Fruit fly (Drosophila melanogaster) whole organism, embryonic: ENCODE data around the gene CG10508.

Experiments
- CG10274 ChIP-seq: fragments of 200-800 bp; sonication (Bioruptor generic); optimal IDR thresholded peaks from 3 replicates; lab custom pipeline; 2017; ENCODE audit warnings: missing biosample characterization, mild to moderate bottlenecking, missing genetic modification characterization
- CG12071 ChIP-seq: fragments of 200-800 bp; sonication (Bioruptor generic); optimal IDR thresholded peaks from 3 replicates; lab custom pipeline; 2018; ENCODE audit warnings: missing biosample characterization, mild to moderate bottlenecking, missing genetic modification characterization
- CG12155 ChIP-seq: fragments of 200-800 bp; sonication (Bioruptor generic); optimal IDR thresholded peaks from 3 replicates; lab custom pipeline; 2016; ENCODE audit warnings: missing biosample characterization, missing genetic modification characterization
- CG16813 ChIP-seq: fragments of 200-800 bp; sonication (Bioruptor generic); IDR thresholded peaks from 3 replicates; pipeline ENCODE4 v1.3.6; 2022; ENCODE audit warnings: missing biosample characterization, missing genetic modification characterization; ENCODE audit not compliant: partially characterized antibody
- CG16863 ChIP-seq: fragments of 200-800 bp; sonication (Bioruptor generic); optimal IDR thresholded peaks from 3 replicates; lab custom pipeline; 2016; ENCODE audit warnings: missing biosample characterization, missing genetic modification characterization
- CG18619 ChIP-seq: fragments of 200-800 bp; sonication (Bioruptor generic); optimal IDR thresholded peaks from 3 replicates; lab custom pipeline; 2017; ENCODE audit warnings: missing biosample characterization, mild to moderate bottlenecking, missing genetic modification characterization
- CG2199 ChIP-seq: fragments of 200-800 bp; sonication (Bioruptor generic); IDR thresholded peaks from 3 replicates; pipeline ENCODE4 v1.3.6; 2022; ENCODE audit warnings: missing biosample characterization, missing genetic modification characterization
- CG2712 ChIP-seq: fragments of 200-800 bp; optimal IDR thresholded peaks from 3 replicates; lab custom pipeline; 2019; ENCODE audit warnings: missing biosample characterization, mild to moderate bottlenecking, missing genetic modification characterization, moderate library complexity
- CG32767 ChIP-seq: fragments of 200-800 bp; sonication (Bioruptor generic); IDR thresholded peaks from 2 replicates; pipeline ENCODE4 v1.3.6; 2022; ENCODE audit warnings: missing biosample characterization, missing genetic modification characterization
- CG3995 ChIP-seq: fragments of 200-800 bp; sonication (Bioruptor generic); optimal IDR thresholded peaks from 3 replicates; lab custom pipeline; 2016; ENCODE audit warnings: missing biosample characterization, missing genetic modification characterization
- CG4360 ChIP-seq: fragments of 200-800 bp; sonication (Bioruptor generic); IDR thresholded peaks from 2 replicates; pipeline ENCODE4 v1.3.6; 2022; ENCODE audit warnings: missing biosample characterization, missing genetic modification characterization
- CG4424 ChIP-seq: fragments of 200-800 bp; sonication (Bioruptor generic); optimal IDR thresholded peaks from 3 replicates; lab custom pipeline; 2016; ENCODE audit warnings: missing biosample characterization, missing genetic modification characterization
- CG4730 ChIP-seq: fragments of 200-800 bp; sonication (Bioruptor generic); IDR thresholded peaks from 2 replicates; pipeline ENCODE4 v1.3.6; 2022; ENCODE audit warnings: missing biosample characterization, missing genetic modification characterization
- CG8290 ChIP-seq, 3 experiments: fragments of 200-800 bp; sonication (Bioruptor generic); optimal IDR thresholded peaks; 2 replicates each; lab custom pipeline; 2016 to 2019; ENCODE audit warnings: missing biosample characterization in 3 of 3, missing genetic modification characterization in 3 of 3, mild to moderate bottlenecking in 2 of 3, moderate library complexity in 1 of 3
- CG9797 ChIP-seq: fragments of 200-800 bp; sonication (Bioruptor generic); optimal IDR thresholded peaks from 3 replicates; lab custom pipeline; 2018; ENCODE audit warnings: missing biosample characterization, mild to moderate bottlenecking, missing genetic modification characterization
- D19B ChIP-seq: fragments of 200-800 bp; sonication (Bioruptor generic); optimal IDR thresholded peaks from 2 replicates; lab custom pipeline; 2017; ENCODE audit warnings: missing biosample characterization, mild to moderate bottlenecking, missing genetic modification characterization
- Dll ChIP-seq: fragments of 200-800 bp; sonication (Bioruptor generic); IDR thresholded peaks from 4 replicates; pipeline ENCODE4 v1.3.6; 2022; ENCODE audit warnings: missing biosample characterization, missing genetic modification characterization; ENCODE audit not compliant: partially characterized antibody
- Doc3 ChIP-seq: fragments of 200-800 bp; sonication (Bioruptor generic); IDR thresholded peaks from 3 replicates; pipeline ENCODE4 v1.3.6; 2022; ENCODE audit warnings: missing biosample characterization, missing genetic modification characterization; ENCODE audit not compliant: partially characterized antibody
- E2f2 ChIP-seq: fragments of 200-800 bp; sonication (Bioruptor generic); IDR thresholded peaks from 2 replicates; pipeline ENCODE4 v1.3.6; 2022; ENCODE audit warnings: missing biosample characterization, missing genetic modification characterization
- HLHmδ ChIP-seq: fragments of 200-800 bp; sonication (Bioruptor generic); optimal IDR thresholded peaks from 2 replicates; lab custom pipeline; 2018; ENCODE audit warnings: missing biosample characterization, mild to moderate bottlenecking, missing genetic modification characterization, moderate library complexity
- HmgZ ChIP-seq: fragments of 200-800 bp; sonication (Bioruptor generic); optimal IDR thresholded peaks from 2 replicates; lab custom pipeline; 2018; ENCODE audit warnings: missing biosample characterization, mild to moderate bottlenecking, missing genetic modification characterization
- Hr78 ChIP-seq, 2 experiments: fragments of 200-800 bp in 1 of 2; fragments of >200 bp in 1 of 2; sonication (Bioruptor generic) in 1 of 2; optimal IDR thresholded peaks; 2 replicates each; lab custom pipeline; 2017 to 2019; ENCODE audit warnings: missing biosample characterization in 2 of 2, missing genetic modification characterization in 2 of 2, mild to moderate bottlenecking in 1 of 2, moderate library complexity in 1 of 2
- Jarid2 ChIP-seq: fragments of 200-800 bp; sonication (Bioruptor generic); optimal IDR thresholded peaks from 3 replicates; lab custom pipeline; 2017; ENCODE audit warnings: mild to moderate bottlenecking, missing biosample characterization, missing genetic modification reagents, missing genetic modification characterization
- Lhr ChIP-seq: fragments of 200-800 bp; sonication (Bioruptor generic); optimal IDR thresholded peaks from 3 replicates; lab custom pipeline; 2017; ENCODE audit warnings: mild to moderate bottlenecking, missing biosample characterization, missing genetic modification reagents, missing genetic modification characterization
- Max ChIP-seq: fragments of 200-800 bp; sonication (Bioruptor generic); optimal IDR thresholded peaks from 2 replicates; lab custom pipeline; 2016; ENCODE audit warnings: missing biosample characterization, mild to moderate bottlenecking, missing genetic modification characterization
- Med ChIP-seq: fragments of 200-800 bp; sonication (Bioruptor generic); peaks from one replicate; lab custom pipeline; 2016; ENCODE audit warnings: missing biosample characterization, missing genetic modification characterization, mild to moderate bottlenecking, inconsistent platforms, moderate library complexity
- Nf-YB ChIP-seq: fragments of 200-800 bp; sonication (Bioruptor generic); optimal IDR thresholded peaks from 3 replicates; lab custom pipeline; 2019; ENCODE audit warnings: missing biosample characterization, mild to moderate bottlenecking, missing genetic modification characterization, moderate library complexity
- Oaz ChIP-seq: fragments of 200-800 bp; sonication (Bioruptor generic); IDR thresholded peaks from 2 replicates; pipeline ENCODE4 v1.3.6; 2022; ENCODE audit warnings: missing biosample characterization, missing genetic modification characterization
- Opbp ChIP-seq: fragments of 200-800 bp; sonication (Bioruptor generic); IDR thresholded peaks from 3 replicates; pipeline ENCODE4 v1.3.6; 2022; ENCODE audit warnings: missing biosample characterization, missing genetic modification characterization; ENCODE audit not compliant: partially characterized antibody
- abd-A ChIP-seq: fragments of 200-800 bp; sonication (Bioruptor generic); optimal IDR thresholded peaks from 3 replicates; lab custom pipeline; 2019; ENCODE audit warnings: missing biosample characterization, mild to moderate bottlenecking, missing genetic modification characterization, moderate library complexity
- ash1 ChIP-seq: fragments of 200-800 bp; sonication (Bioruptor generic); optimal IDR thresholded peaks from 2 replicates; lab custom pipeline; 2018; ENCODE audit warnings: missing biosample characterization, mild to moderate bottlenecking, missing genetic modification characterization
- br ChIP-seq: fragments of >200 bp; optimal IDR thresholded peaks from 2 replicates; lab custom pipeline; 2017
- chm ChIP-seq: fragments of 200-800 bp; sonication (Bioruptor generic); IDR thresholded peaks from 2 replicates; pipeline ENCODE4 v1.3.6; 2022; ENCODE audit warnings: missing biosample characterization, missing genetic modification characterization
- dm ChIP-seq: fragments of 200-800 bp; sonication (Bioruptor generic); optimal IDR thresholded peaks from 3 replicates; lab custom pipeline; 2016; ENCODE audit warnings: missing biosample characterization, missing genetic modification characterization
- ems ChIP-seq: fragments of 200-800 bp; sonication (Bioruptor generic); optimal IDR thresholded peaks from 3 replicates; lab custom pipeline; 2016; ENCODE audit warnings: missing biosample characterization, missing genetic modification characterization
- fu2 ChIP-seq: fragments of 200-800 bp; sonication (Bioruptor generic); optimal IDR thresholded peaks from 2 replicates; lab custom pipeline; 2016; ENCODE audit warnings: missing biosample characterization, missing genetic modification characterization
- inv ChIP-seq: fragments of 200-800 bp; sonication (Bioruptor generic); IDR thresholded peaks from 2 replicates; pipeline ENCODE4 v1.3.6; 2022; ENCODE audit warnings: missing biosample characterization, missing genetic modification characterization; ENCODE audit not compliant: partially characterized antibody
- jumu ChIP-seq: fragments of 200-800 bp; sonication (Bioruptor generic); optimal IDR thresholded peaks from 3 replicates; lab custom pipeline; 2016; ENCODE audit warnings: missing biosample characterization, missing genetic modification characterization
- lmd ChIP-seq: fragments of 200-800 bp; sonication (Bioruptor generic); IDR thresholded peaks from 2 replicates; pipeline ENCODE4 v1.3.6; 2022; ENCODE audit warnings: missing biosample characterization, missing genetic modification characterization
- nerfin-1 ChIP-seq: fragments of 200-800 bp; sonication (Bioruptor generic); optimal IDR thresholded peaks from 3 replicates; lab custom pipeline; 2019; ENCODE audit warnings: missing biosample characterization, mild to moderate bottlenecking, missing genetic modification characterization, moderate library complexity
- nerfin-2 ChIP-seq: fragments of 200-800 bp; sonication (Bioruptor generic); IDR thresholded peaks from 2 replicates; pipeline ENCODE4 v1.3.6; 2022; ENCODE audit warnings: missing biosample characterization, missing genetic modification characterization; ENCODE audit not compliant: partially characterized antibody
- sisA ChIP-seq: fragments of 200-800 bp; sonication (Bioruptor generic); IDR thresholded peaks from 2 replicates; pipeline ENCODE4 v1.3.6; 2022; ENCODE audit warnings: missing biosample characterization, missing genetic modification characterization
- slbo ChIP-seq: fragments of 200-800 bp; sonication (Bioruptor generic); IDR thresholded peaks from 2 replicates; pipeline ENCODE4 v1.3.6; 2022; ENCODE audit warnings: missing biosample characterization, missing genetic modification characterization
- slp2 ChIP-seq: fragments of 200-800 bp; sonication (Bioruptor generic); optimal IDR thresholded peaks from 2 replicates; lab custom pipeline; 2016; ENCODE audit warnings: missing biosample characterization, missing genetic modification characterization
- stwl ChIP-seq: fragments of 200-800 bp; sonication (Bioruptor generic); optimal IDR thresholded peaks from 3 replicates; lab custom pipeline; 2018; ENCODE audit warnings: missing biosample characterization, mild to moderate bottlenecking, missing genetic modification characterization, moderate library complexity
- trem ChIP-seq: fragments of 200-800 bp; optimal IDR thresholded peaks from 3 replicates; lab custom pipeline; 2019; ENCODE audit warnings: missing biosample characterization, mild to moderate bottlenecking, missing genetic modification characterization, moderate library complexity
- wek ChIP-seq: fragments of 200-800 bp; sonication (Bioruptor generic); optimal IDR thresholded peaks from 3 replicates; lab custom pipeline; 2018; ENCODE audit warnings: missing biosample characterization, mild to moderate bottlenecking, missing genetic modification characterization, moderate library complexity
- zen ChIP-seq: fragments of 200-800 bp; sonication (Bioruptor generic); optimal IDR thresholded peaks from 3 replicates; lab custom pipeline; 2018; ENCODE audit warnings: missing biosample characterization, mild to moderate bottlenecking, missing genetic modification characterization, moderate library complexity

The CG10508 gene

dm6 chr3L:21175531-21176271 is 34.3 kb upstream of the CG10508 start (continued):
- TF ChIP-seq CG12155 (GFP tag; lab: Kevin White, UChicago): no peak
- TF ChIP-seq CG18619 (GFP tag; lab: Kevin White, UChicago): no peak
- no peak for TF ChIP-seq br
- TF ChIP-seq Dll (GFP tag; lab: Robert Waterston, UW): peak; percentile 61; the same call in 2 of the 4 replicates
- peak; percentile 56; the same call in 1 of the 2 replicates for TF ChIP-seq chm (GFP tag; lab: Robert Waterston, UW)
- TF ChIP-seq Med (GFP tag; lab: Kevin White, UChicago): peak; percentile 82
- TF ChIP-seq CG4360: peak; percentile 49; the same call in 1 of the 2 replicates
- no peak for TF ChIP-seq slbo
- 0 out of 3 replicates have a peak, but pooled peaks have one; percentile 44 for TF ChIP-seq CG16813 (GFP tag; lab: Robert Waterston, UW)
- TF ChIP-seq trem (tag; lab: Kevin White, UChicago): peak; percentile 77
- no peak for TF ChIP-seq dm (GFP tag; lab: Kevin White, UChicago)
- TF ChIP-seq slp2 (GFP tag; lab: Kevin White, UChicago): no peak
- TF ChIP-seq inv (GFP tag; lab: Robert Waterston, UW): 0 out of 2 replicates have a peak, but pooled peaks have one; percentile 20
- no peak for TF ChIP-seq D19B
- TF ChIP-seq HLHmδ (GFP tag; lab: Kevin White, UChicago): no peak
- no peak for TF ChIP-seq Oaz (GFP tag; lab: Robert Waterston, UW)
- peak; percentile 22; the same call in 1 of the 3 replicates for TF ChIP-seq Opbp (GFP tag; lab: Robert Waterston, UW)
- TF ChIP-seq Lhr (GFP tag; lab: Kevin White, UChicago): peak; percentile 85
- 0 out of 3 replicates have a peak, but pooled peaks have one; percentile 20 for TF ChIP-seq Doc3 (GFP tag; lab: Robert Waterston, UW)
- no peak for TF ChIP-seq fu2 (GFP tag; lab: Kevin White, UChicago)
- TF ChIP-seq Hr78 (GFP tag; optimal IDR thresholded peaks at IDR 0.05; lab: Kevin White, UChicago): peak in 1 of 2 experiments; percentile 97
- TF ChIP-seq E2f2: peak; percentile 60
- peak; percentile 31 for TF ChIP-seq Jarid2 (GFP tag; lab: Kevin White, UChicago)
- TF ChIP-seq Max (GFP tag; lab: Kevin White, UChicago): peak; percentile 22
- no peak for TF ChIP-seq CG2199 (GFP tag; lab: Robert Waterston, UW)
- TF ChIP-seq CG4730 (GFP tag; lab: Robert Waterston, UW): no peak
- TF ChIP-seq CG10274 (GFP tag; lab: Kevin White, UChicago): no peak
- TF ChIP-seq CG12071 (GFP tag; lab: Kevin White, UChicago): no peak
- peak; percentile 26 for TF ChIP-seq jumu (GFP tag; lab: Kevin White, UChicago)
- no peak for TF ChIP-seq sisA
- no peak for TF ChIP-seq CG8290 (GFP tag; optimal IDR thresholded peaks at IDR 0.05; lab: Kevin White, UChicago)
- TF ChIP-seq CG8290 (tag; optimal IDR thresholded peaks at IDR 0.05; lab: Kevin White, UChicago): no peak
- TF ChIP-seq CG3995 (GFP tag; lab: Kevin White, UChicago): peak; percentile 92
- TF ChIP-seq lmd (GFP tag; lab: Robert Waterston, UW): no peak
- peak; percentile 97 for TF ChIP-seq CG9797 (GFP tag; lab: Kevin White, UChicago)
- no peak for TF ChIP-seq zen (tag; lab: Kevin White, UChicago)
- no peak for TF ChIP-seq CG16863 (GFP tag; lab: Kevin White, UChicago)
- no peak for TF ChIP-seq ash1 (GFP tag; lab: Kevin White, UChicago)
- TF ChIP-seq Nf-YB (GFP tag; lab: Kevin White, UChicago): no peak
- TF ChIP-seq CG32767: 0 out of 2 replicates have a peak, but pooled peaks have one; percentile 45
- no peak for TF ChIP-seq CG4424 (GFP tag; lab: Kevin White, UChicago)
- TF ChIP-seq wek: no peak
- TF ChIP-seq nerfin-2 (GFP tag; lab: Robert Waterston, UW): no peak
- no peak for TF ChIP-seq stwl (tag; lab: Kevin White, UChicago)
- peak; percentile 21 for TF ChIP-seq ems
- peak; percentile 50 for TF ChIP-seq nerfin-1
- peak; percentile 37 for TF ChIP-seq HmgZ (tag; lab: Kevin White, UChicago)
- TF ChIP-seq abd-A (tag; lab: Kevin White, UChicago): no peak
- peak; percentile 56 for TF ChIP-seq CG2712
